Worm (Caenorhabditis elegans) whole organism, L4/young adult: ENCODE measurements around the gene phat-8.

ENCODE experiments used
- W03F9.2 ChIP-seq: fragments of 150-350 bp; optimal IDR thresholded peaks from 2 replicates; lab custom pipeline; 2014; ENCODE audit warnings: missing biosample characterization, missing genetic modification characterization
- dao-5 ChIP-seq: sonication (generic microtip); optimal IDR thresholded peaks from 2 replicates; lab custom pipeline; 2016; ENCODE audit warnings: missing genotype, missing genetic modification characterization, moderate library complexity, missing compliant biosample characterization
- him-1 ChIP-seq: sonication (generic microtip); optimal IDR thresholded peaks from 2 replicates; lab custom pipeline; 2016; ENCODE audit warnings: missing genotype, missing genetic modification reagents, missing genetic modification characterization, missing compliant biosample characterization

Gene phat-8

DNA sequence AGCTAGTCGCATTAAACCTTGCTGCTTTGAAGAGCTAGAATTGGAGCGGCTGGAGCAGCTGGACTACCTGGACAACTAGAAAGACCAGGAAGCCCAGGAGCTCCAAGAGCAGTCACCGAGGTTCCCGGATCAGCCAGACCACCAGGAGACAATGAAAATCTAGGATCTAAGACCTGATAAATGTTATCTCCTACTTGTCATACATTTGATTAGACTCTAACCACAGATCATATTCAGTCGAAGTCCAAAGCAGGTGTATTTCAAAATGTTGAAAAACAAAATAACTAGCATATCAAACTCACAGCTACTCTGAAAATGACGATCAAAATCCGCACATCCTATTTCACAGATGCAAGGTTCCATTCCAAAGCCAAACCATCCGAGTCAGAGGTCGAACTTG is 20.3 kb downstream of the phat-8 start, which contains the start of gene srz-6:
Gene srz-6, plus strand, starts transcription at position 301 of the 400 bp plus-strand sequence.
- no peak for TF ChIP-seq W03F9.2 (tag; lab: Kevin White, UChicago)
- no peak for TF ChIP-seq dao-5
- TF ChIP-seq him-1 = no peak

DNA sequence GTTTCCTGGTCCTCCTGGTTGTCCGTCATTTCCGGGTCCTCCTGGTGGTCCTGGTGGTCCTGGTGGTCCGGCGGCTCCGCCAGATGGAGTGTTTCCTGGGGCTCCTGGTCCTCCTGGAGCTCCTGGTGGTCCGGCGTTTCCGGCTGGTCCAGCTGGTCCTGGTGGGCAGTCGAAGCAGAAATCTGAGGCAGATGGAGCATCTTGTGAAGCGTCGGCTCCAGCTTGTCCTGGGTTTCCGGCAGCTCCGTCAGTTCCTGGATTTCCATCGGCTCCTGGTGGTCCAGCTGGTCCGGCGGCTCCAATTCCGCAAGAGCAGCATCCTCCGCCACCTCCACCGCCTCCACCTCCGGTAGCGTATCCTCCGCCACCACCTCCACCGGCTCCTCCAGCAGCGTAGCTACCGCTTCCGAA is 22.5 kb downstream of the phat-8 start:
- no peak for TF ChIP-seq W03F9.2 (tag; lab: Kevin White, UChicago)
- no peak for TF ChIP-seq dao-5
- TF ChIP-seq him-1 = no peak

DNA sequence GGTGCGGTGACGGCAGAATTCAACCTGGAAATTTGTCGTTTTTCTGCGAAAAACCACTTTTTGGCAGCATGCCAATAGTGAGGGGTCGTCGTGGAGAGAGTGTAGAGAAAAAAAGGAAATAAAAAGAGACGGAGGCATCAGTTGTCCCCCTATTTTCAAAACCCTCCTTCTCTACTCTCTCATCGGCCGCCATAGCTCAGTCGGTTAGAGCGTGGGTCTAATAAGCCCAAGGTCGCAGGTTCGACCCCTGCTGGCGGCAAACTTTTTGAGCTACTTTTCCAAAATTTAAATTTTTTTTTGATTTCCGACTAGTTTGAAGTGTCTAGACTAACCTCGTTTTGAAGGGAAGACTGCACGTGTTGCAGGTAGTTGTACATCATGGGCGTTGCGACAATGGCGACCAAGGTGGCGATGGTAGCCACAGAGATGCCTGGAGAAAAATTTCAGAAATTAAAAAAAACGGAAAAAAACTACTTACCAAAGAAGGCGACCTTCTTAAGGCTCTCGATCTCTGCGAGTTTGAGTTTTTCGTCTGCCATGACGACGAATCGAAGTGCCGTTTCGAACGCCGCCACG is 23.0 kb downstream of the phat-8 start, which contains the start of gene col-85:
Gene col-85, minus strand, starts transcription at position 540 of the 576 bp plus-strand sequence.
- TF ChIP-seq W03F9.2 (tag; lab: Kevin White, UChicago) (peak; percentile 51), dao-5 (peak; percentile 85), him-1 (peak; percentile 68)

DNA sequence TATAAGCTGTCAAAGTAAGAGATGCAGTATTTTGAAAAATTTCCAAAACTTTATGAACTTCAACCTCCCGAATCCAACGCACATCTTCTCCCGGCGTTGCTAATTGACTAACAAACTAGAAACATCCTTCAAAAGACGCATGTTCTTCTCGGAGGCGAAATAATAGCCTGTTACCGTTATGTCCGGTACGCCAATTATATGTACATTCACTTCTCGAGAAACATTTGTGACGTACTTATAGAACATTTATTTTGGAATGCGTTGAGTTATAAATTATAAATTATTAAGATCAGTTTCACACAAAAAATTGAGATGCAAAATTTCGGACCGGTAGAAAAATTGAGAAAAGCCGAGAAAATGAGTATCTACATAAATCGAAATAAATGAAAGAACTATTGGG is 25.4 kb downstream of the phat-8 start, which contains the start of gene T21B4.3:
Gene T21B4.3, minus strand, starts transcription at position 101 of the 400 bp plus-strand sequence.
- TF ChIP-seq dao-5 (no peak), him-1 (no peak), W03F9.2 (tag; lab: Kevin White, UChicago) (no peak)

DNA sequence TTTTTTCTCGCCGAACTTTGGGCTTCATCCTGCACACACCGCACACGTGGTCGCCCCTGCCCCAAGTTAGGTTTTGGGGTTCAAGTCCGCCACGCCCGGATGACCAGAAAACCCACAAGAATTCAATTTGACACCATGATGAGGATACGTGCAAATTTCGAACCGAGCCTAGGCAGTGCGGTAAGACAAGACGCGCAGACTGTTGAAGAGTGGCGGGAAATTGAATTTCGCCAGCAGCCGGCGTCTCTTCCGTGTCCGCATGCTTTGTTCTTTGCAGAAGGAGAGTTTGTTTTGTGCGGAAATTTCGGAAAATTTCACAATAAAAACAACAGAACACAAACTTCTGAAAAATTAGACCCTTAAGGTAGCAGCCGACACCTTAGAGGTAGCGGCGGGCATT is 28.4 kb downstream of the phat-8 start:
- TF ChIP-seq him-1 (no peak), dao-5 (no peak)

DNA sequence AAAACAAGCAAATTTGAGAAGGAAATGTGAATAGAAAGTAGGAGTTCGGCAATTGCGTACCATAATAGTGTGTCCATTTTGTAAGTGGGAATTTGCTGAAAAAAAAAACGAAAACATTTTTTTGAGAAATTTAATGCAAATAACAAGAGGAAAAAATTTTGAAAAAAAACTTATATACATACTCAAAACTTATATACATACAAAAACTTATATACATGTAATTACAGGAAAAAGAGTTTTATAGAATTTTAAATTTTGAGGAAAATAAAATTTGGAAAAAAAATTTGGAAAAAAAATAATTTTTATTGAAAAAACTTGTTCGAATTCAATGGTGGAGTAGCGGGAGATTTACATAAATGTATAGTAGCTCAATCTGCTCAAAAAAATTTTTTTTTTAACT is 31.2 kb downstream of the phat-8 start, which contains the start of gene ador-1:
Gene ador-1, minus strand, starts transcription at position 101 of the 400 bp plus-strand sequence.
- no peak for TF ChIP-seq him-1
- TF ChIP-seq dao-5 = no peak
- no peak for TF ChIP-seq W03F9.2 (tag; lab: Kevin White, UChicago)

DNA sequence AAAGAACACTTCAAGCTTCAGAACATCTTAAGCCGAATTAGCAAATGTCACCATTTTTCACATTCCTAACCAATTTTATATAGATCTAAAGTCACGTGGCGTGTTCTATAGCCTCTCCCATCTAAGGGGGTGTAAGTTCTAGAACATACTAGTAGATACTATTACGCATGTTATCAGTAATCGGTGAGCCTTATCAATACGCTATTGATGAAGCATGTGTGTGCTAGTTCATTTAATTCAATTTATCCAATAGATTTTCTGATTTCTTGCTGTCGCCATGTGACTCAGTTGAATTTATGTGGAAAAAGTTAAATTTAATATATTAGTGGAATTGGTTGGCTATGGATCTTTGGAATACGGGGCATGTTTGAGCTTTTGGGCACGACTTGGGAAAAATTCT is 34.9 kb downstream of the phat-8 start:
- no peak for TF ChIP-seq dao-5

DNA sequence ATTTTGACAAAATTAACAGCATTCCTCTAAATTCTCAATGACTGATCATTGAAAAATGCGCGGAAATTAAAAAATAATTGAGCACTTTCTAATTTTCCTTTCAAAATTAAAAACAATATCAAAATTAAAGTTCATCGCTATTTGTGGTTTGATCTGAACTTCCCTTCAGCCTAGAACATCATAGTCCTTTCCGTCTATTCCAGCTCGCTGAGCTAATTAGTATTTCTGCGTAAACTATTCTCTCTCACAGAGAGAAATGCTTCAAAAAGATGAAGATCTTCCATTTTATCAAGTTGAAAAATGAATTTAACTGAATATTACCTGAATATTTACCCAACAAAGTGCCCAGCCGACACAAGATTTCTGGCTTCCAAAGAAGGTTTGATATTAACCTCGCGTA is 35.4 kb downstream of the phat-8 start, which contains the start of gene srh-68:
Gene srh-68, plus strand, starts transcription at position 301 of the 400 bp plus-strand sequence.
- TF ChIP-seq W03F9.2 (tag; lab: Kevin White, UChicago) = no peak
- TF ChIP-seq him-1 = no peak
- no peak for TF ChIP-seq dao-5

DNA sequence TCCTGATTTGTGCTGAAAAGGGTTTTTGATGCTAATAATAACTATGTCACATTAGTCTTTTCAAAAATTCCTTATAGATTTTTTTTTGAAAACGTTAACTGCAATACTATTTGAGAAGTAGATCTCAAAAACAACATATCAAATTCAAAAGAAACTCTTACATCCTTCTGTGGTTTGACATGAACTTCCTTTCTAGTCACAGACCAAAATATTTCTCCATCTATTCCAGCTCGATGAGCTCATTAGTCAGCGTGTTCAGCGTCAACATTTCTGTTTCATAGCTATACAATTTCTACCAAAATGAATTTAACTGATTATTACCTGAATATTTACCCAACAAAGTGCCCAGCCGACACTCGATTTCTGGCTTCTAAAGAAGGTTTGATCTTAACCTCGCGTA is 37.0 kb downstream of the phat-8 start, which contains the start of gene srh-67:
Gene srh-67, plus strand, starts transcription at position 301 of the 400 bp plus-strand sequence.
- TF ChIP-seq W03F9.2 (tag; lab: Kevin White, UChicago) = no peak
- no peak for TF ChIP-seq dao-5
- no peak for TF ChIP-seq him-1

DNA sequence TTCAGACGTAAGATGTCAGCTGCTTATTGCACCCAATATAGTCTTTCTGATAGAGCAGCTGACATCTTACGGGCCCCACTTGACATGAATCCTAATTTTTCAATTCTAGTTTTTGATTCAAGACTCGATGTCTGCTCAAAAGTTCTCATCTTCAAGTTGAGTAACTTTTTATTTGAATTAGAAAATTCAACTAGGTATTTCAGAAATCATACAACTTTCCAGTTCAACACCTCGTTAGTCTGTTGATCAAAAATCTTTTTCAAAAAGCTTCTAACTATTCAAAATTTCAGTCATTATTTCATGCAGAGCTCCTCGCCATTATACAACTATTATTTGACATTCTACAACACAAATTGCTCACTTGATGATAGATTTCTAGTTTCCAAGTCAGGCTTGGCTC is 40.3 kb downstream of the phat-8 start, which contains the start of gene srh-73:
Gene srh-73, plus strand, starts transcription at position 301 of the 400 bp plus-strand sequence.
- TF ChIP-seq W03F9.2 (tag; lab: Kevin White, UChicago) (no peak), him-1 (no peak), dao-5 (no peak)

DNA sequence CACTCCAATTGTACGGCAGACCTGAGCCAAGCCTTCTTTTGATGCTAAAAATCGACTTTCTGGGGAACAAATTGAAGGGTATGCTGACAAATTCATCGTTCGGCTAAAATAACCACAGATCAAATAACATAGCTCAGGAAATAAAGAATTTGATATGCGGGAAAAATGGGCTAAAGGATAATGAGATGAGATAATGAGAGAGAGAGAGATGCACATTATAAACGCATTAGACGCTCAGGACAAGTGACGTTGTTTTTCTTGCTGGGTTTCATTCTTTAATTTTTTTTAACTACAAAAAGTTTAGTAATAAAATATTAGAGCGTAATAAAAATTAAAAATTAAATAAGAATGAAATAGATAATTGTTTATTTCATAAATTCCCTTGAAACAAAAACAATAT is 43.0 kb downstream of the phat-8 start, which contains the start of gene srh-69:
Gene srh-69, minus strand, starts transcription at position 101 of the 400 bp plus-strand sequence.
- TF ChIP-seq him-1 (no peak), dao-5 (no peak), W03F9.2 (tag; lab: Kevin White, UChicago) (no peak)

DNA sequence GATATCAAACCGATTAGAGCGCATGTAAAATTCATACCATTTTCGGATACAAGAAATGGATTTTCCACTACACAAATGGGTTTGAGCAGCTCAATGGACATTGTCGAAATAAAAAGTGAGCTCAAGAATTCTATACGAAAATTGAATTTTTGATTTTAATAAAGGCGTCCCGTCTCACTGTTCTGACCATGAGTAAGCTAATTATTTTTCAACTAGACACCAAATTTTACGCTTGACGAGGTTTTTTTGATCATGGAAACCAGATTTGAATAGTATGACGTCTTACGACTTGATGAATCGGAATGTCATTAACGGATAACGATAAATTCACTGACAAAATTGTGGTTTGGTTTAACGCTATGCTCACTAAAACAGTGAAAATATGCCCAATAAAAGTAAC is 44.7 kb downstream of the phat-8 start, which contains the start of gene srh-61:
Gene srh-61, minus strand, starts transcription at position 101 of the 400 bp plus-strand sequence.
- TF ChIP-seq W03F9.2 (tag; lab: Kevin White, UChicago) (no peak), him-1 (no peak), dao-5 (no peak)

DNA sequence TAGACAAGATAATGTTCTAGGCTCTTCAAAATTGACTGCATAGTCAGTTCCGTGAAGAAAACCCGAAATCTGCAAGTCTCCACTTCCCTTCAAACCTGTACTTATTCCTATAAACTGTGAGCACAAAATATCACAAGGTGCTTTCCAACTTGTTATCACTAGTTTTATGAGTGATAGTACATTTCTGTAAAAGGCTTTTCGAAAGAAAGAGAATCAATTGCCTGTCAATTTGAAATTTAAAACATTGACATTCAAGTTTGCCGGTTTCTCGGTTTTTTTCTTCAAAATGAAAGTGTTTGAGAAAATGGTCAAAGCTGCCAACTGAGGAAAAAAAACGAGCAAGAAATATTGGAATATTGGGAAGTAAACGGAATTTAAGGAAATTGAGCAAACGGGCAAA is 46.4 kb downstream of the phat-8 start:
- TF ChIP-seq him-1 (no peak), dao-5 (no peak), W03F9.2 (tag; lab: Kevin White, UChicago) (no peak)

DNA sequence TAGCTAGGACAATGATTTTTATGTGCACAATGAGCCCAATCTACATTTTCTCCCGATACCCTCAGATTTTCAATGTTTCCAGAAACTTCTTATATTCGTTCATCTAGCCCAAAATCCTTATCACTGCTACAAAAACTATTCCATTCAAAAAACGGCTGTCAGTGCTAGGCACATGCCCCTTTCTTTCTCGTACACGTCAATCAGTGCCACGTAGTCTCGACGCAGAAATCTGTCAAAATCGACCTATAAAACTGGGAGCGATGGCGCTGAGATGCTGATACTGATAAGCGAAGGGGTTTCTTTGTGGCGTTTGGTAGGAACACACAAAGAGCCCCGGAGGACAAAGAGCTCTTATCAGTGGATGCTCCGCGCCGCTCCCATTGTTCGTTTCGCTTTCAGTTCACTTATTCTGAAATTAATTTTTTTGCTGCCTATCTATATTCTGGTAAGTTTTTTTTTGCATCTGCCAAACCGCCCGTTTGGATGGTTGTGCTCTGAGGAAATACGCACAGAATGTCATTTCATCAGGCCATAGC is 47.3 kb downstream of the phat-8 start, which contains the start of gene srh-70:
Gene srh-70, minus strand, starts transcription at position 51 of the 536 bp plus-strand sequence.
- no peak for TF ChIP-seq him-1
- no peak for TF ChIP-seq W03F9.2 (tag; lab: Kevin White, UChicago)
- TF ChIP-seq dao-5 = no peak

DNA sequence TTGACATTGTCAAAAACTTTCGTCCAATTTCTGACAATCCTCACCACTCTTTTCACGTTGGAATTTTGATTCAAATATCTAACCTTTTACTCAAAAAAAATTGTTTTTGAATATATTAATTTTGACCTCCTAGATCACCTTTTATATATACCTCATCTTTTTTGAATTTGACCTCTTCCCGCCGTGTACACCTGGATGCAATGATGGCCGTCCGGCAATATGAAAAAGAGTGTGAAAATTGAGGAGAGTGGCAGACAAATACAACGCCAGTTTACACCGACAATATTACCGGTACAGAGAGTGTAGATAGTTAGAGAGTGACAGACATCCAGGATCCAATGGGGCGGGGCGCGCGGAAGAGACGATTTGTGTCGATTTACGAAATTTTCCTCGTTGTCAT is 48.0 kb downstream of the phat-8 start, which contains the start of gene ceh-99:
Gene ceh-99, plus strand, starts transcription at position 366 of the 400 bp plus-strand sequence.
- TF ChIP-seq dao-5 = no peak
- TF ChIP-seq W03F9.2 (tag; lab: Kevin White, UChicago) = no peak
- TF ChIP-seq him-1 = no peak
